Worm (Caenorhabditis elegans): ENCODE measurements around the gene mop-25.1.

DNA sequence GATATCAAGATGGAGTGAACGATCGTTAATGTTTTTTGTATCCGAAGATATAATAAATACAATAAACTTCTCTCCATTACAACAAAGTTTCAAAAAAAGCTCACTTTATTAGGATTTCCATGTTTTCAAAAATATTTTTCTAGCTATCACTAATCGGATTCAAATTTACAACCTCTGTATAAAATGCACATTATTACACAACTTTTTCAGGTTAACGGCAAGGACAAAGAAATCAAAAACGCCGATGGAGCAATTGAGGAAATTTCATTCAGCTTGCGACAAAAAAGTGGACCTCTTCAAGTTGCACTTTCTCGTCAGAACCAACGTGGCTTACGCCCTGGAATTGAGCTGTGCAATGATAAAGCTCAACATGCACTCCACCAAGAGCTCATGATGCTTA is 5.1 kb upstream of the mop-25.1 start:
- TF ChIP-seq dve-1 (tag; optimal IDR thresholded peaks at IDR 0.05; ENCODE audit: insufficient read depth): no peak
- TF ChIP-seq snpc-4 (tag; optimal IDR thresholded peaks at IDR 0.05): no peak

Measured in whole organism, L4 larva.